Fruit fly (Drosophila melanogaster): ENCODE data around the gene cold.

dm6 chr2L:577186-577585 lies 3.1 kb downstream of the cold start, which contains the start of gene Pph13:
- TF ChIP-seq CTCF (optimal IDR thresholded peaks at IDR 0.05) = no peak
- no peak for TF ChIP-seq CG8478 (optimal IDR thresholded peaks at IDR 0.05)

Measured in S2 (cell line).